Fruit fly (Drosophila melanogaster) whole organism, embryonic: ENCODE data around the gene Gr64b.

Experiments used
- Aef1 ChIP-seq: fragments of 200-800 bp; sonication (Bioruptor generic); IDR thresholded peaks from 3 replicates; pipeline ENCODE4 v1.3.6; 2022; ENCODE audit warnings: missing biosample characterization, missing genetic modification characterization
- Bdp1 ChIP-seq: fragments of 200-800 bp; sonication (Bioruptor generic); optimal IDR thresholded peaks from 3 replicates; lab custom pipeline; 2016; ENCODE audit warnings: missing biosample characterization, missing genetic modification characterization
- CG10431 ChIP-seq: fragments of 200-800 bp; sonication (Bioruptor generic); optimal IDR thresholded peaks from 3 replicates; lab custom pipeline; 2018; ENCODE audit warnings: missing biosample characterization, mild to moderate bottlenecking, missing genetic modification characterization
- CG11085 ChIP-seq: fragments of 200-800 bp; sonication (Bioruptor generic); IDR thresholded peaks from 2 replicates; pipeline ENCODE4 v1.3.6; 2022; ENCODE audit warnings: missing biosample characterization, missing genetic modification characterization
- CG11723 ChIP-seq: fragments of 200-800 bp; sonication (Bioruptor generic); optimal IDR thresholded peaks from 2 replicates; lab custom pipeline; 2017; ENCODE audit warnings: missing biosample characterization, mild to moderate bottlenecking, missing genetic modification characterization
- CG13624 ChIP-seq: fragments of 200-800 bp; sonication (Bioruptor generic); optimal IDR thresholded peaks from 2 replicates; lab custom pipeline; 2016; ENCODE audit warnings: missing biosample characterization, missing genetic modification characterization
- CG14441 ChIP-seq: fragments of 200-800 bp; sonication (Bioruptor generic); IDR thresholded peaks from 2 replicates; pipeline ENCODE4 v1.3.6; 2022; ENCODE audit warnings: missing biosample characterization, missing genetic modification characterization
- CG1603 ChIP-seq: fragments of 200-800 bp; sonication (Bioruptor generic); optimal IDR thresholded peaks from 2 replicates; lab custom pipeline; 2019; ENCODE audit warnings: missing biosample characterization, mild to moderate bottlenecking, missing genetic modification characterization, moderate library complexity
- CG17361 ChIP-seq: fragments of 200-800 bp; sonication (Bioruptor generic); IDR thresholded peaks from 3 replicates; pipeline ENCODE4 v1.3.6; 2022; ENCODE audit warnings: missing biosample characterization, missing genetic modification characterization
- CG17385 ChIP-seq: fragments of 200-800 bp; sonication (Bioruptor generic); optimal IDR thresholded peaks from 3 replicates; lab custom pipeline; 2018; ENCODE audit warnings: missing biosample characterization, mild to moderate bottlenecking, missing genetic modification characterization
- CG17612 ChIP-seq: fragments of 200-800 bp; sonication (Bioruptor generic); IDR thresholded peaks from 2 replicates; pipeline ENCODE4 v1.3.6; 2022; ENCODE audit warnings: missing biosample characterization, missing genetic modification characterization
- CG31441 ChIP-seq: fragments of 200-800 bp; sonication (Bioruptor generic); IDR thresholded peaks from 2 replicates; pipeline ENCODE4 v1.3.6; 2022; ENCODE audit warnings: missing biosample characterization, missing genetic modification characterization
- CG34376 ChIP-seq: fragments of 200-800 bp; sonication (Bioruptor generic); optimal IDR thresholded peaks from 2 replicates; lab custom pipeline; 2018; ENCODE audit warnings: missing biosample characterization, mild to moderate bottlenecking, missing genetic modification characterization
- CG5953 ChIP-seq: fragments of 200-800 bp; sonication (Bioruptor generic); IDR thresholded peaks from 2 replicates; pipeline ENCODE4 v1.3.6; 2022; ENCODE audit warnings: missing biosample characterization, missing genetic modification characterization
- CG6654 ChIP-seq: fragments of 200-800 bp; sonication (Bioruptor generic); optimal IDR thresholded peaks from 2 replicates; lab custom pipeline; 2017; ENCODE audit warnings: missing biosample characterization, mild to moderate bottlenecking, missing genetic modification characterization
- CG7745 ChIP-seq: fragments of 200-800 bp; sonication (Bioruptor generic); optimal IDR thresholded peaks from 2 replicates; lab custom pipeline; 2018; ENCODE audit warnings: missing biosample characterization, mild to moderate bottlenecking, missing genetic modification characterization, moderate library complexity
- CoRest ChIP-seq: fragments of 200-800 bp; sonication (Bioruptor generic); optimal IDR thresholded peaks from 3 replicates; lab custom pipeline; 2018; ENCODE audit warnings: missing biosample characterization, mild to moderate bottlenecking, missing genetic modification characterization, moderate library complexity
- E2f2 ChIP-seq: fragments of 200-800 bp; sonication (Bioruptor generic); IDR thresholded peaks from 2 replicates; pipeline ENCODE4 v1.3.6; 2022; ENCODE audit warnings: missing biosample characterization, missing genetic modification characterization
- Ets65A ChIP-seq: fragments of 200-800 bp; sonication (Bioruptor generic); peaks from one replicate; lab custom pipeline; 2016; ENCODE audit warnings: missing biosample characterization, missing genetic modification characterization
- GATAe ChIP-seq: fragments of 200-800 bp; sonication (Bioruptor generic); conservative IDR thresholded peaks from 2 replicates; pipeline ENCODE4 v1.3.6; 2022; ENCODE audit warnings: missing biosample characterization, missing genetic modification characterization
- HLH4C ChIP-seq: fragments of 200-800 bp; sonication (Bioruptor generic); IDR thresholded peaks from 3 replicates; pipeline ENCODE4 v1.3.6; 2022; ENCODE audit warnings: missing biosample characterization, missing genetic modification characterization; ENCODE audit not compliant: partially characterized antibody
- Hr3 ChIP-seq: fragments of 200-800 bp; sonication (Bioruptor generic); optimal IDR thresholded peaks from 3 replicates; lab custom pipeline; 2016; ENCODE audit warnings: missing biosample characterization, missing genetic modification characterization
- MESR4 ChIP-seq: fragments of 200-800 bp; sonication (Bioruptor generic); optimal IDR thresholded peaks from 2 replicates; lab custom pipeline; 2018; ENCODE audit warnings: missing biosample characterization, mild to moderate bottlenecking, missing genetic modification characterization, moderate library complexity
- Neu2 ChIP-seq: fragments of 200-800 bp; sonication (Bioruptor generic); optimal IDR thresholded peaks from 3 replicates; lab custom pipeline; 2016; ENCODE audit warnings: missing biosample characterization, missing genetic modification characterization, borderline replicate concordance
- NfI ChIP-seq: fragments of 200-800 bp; sonication (Bioruptor generic); optimal IDR thresholded peaks from 3 replicates; lab custom pipeline; 2018; ENCODE audit warnings: missing biosample characterization, mild to moderate bottlenecking, missing genetic modification characterization, moderate library complexity
- Oaz ChIP-seq: fragments of 200-800 bp; sonication (Bioruptor generic); IDR thresholded peaks from 2 replicates; pipeline ENCODE4 v1.3.6; 2022; ENCODE audit warnings: missing biosample characterization, missing genetic modification characterization
- Rx ChIP-seq: fragments of 200-800 bp; sonication (Bioruptor generic); IDR thresholded peaks from 2 replicates; pipeline ENCODE4 v1.3.6; 2022; ENCODE audit warnings: missing biosample characterization, missing genetic modification characterization
- Sox100B ChIP-seq: fragments of 200-800 bp; sonication (Bioruptor generic); optimal IDR thresholded peaks from 3 replicates; lab custom pipeline; 2018; ENCODE audit warnings: missing biosample characterization, mild to moderate bottlenecking, missing genetic modification characterization
- Xrp1 ChIP-seq: fragments of 200-800 bp; sonication (Bioruptor generic); IDR thresholded peaks from 2 replicates; pipeline ENCODE4 v1.3.6; 2022; ENCODE audit warnings: missing biosample characterization, missing genetic modification characterization
- abd-A ChIP-seq: fragments of 200-800 bp; sonication (Bioruptor generic); optimal IDR thresholded peaks from 3 replicates; lab custom pipeline; 2019; ENCODE audit warnings: missing biosample characterization, mild to moderate bottlenecking, missing genetic modification characterization, moderate library complexity
- al ChIP-seq: fragments of 200-800 bp; sonication (Bioruptor generic); IDR thresholded peaks from 2 replicates; pipeline ENCODE4 v1.3.6; 2022; ENCODE audit warnings: missing biosample characterization, missing genetic modification characterization
- ap ChIP-seq: fragments of 200-800 bp; sonication (Bioruptor generic); IDR thresholded peaks from 2 replicates; pipeline ENCODE4 v1.3.6; 2022; ENCODE audit warnings: missing biosample characterization, missing genetic modification characterization
- ase ChIP-seq: fragments of 200-800 bp; sonication (Bioruptor generic); IDR thresholded peaks from 3 replicates; pipeline ENCODE4 v1.3.6; 2022; ENCODE audit warnings: missing biosample characterization, missing genetic modification characterization
- cas ChIP-seq: fragments of 200-800 bp; sonication (Bioruptor generic); IDR thresholded peaks from 2 replicates; pipeline ENCODE4 v1.3.6; 2022; ENCODE audit warnings: missing biosample characterization, missing genetic modification characterization
- caup ChIP-seq: fragments of 200-800 bp; sonication (Bioruptor generic); optimal IDR thresholded peaks from 3 replicates; lab custom pipeline; 2017; ENCODE audit warnings: missing biosample characterization, mild to moderate bottlenecking, missing genetic modification characterization, moderate library complexity; ENCODE audit not compliant: severe bottlenecking
- crol ChIP-seq: fragments of 200-800 bp; sonication (Bioruptor generic); IDR thresholded peaks from 2 replicates; pipeline ENCODE4 v1.3.6; 2022; ENCODE audit warnings: missing biosample characterization, missing genetic modification characterization
- dan ChIP-seq: fragments of 200-800 bp; sonication (Bioruptor generic); IDR thresholded peaks from 2 replicates; pipeline ENCODE4 v1.3.6; 2022; ENCODE audit warnings: missing biosample characterization, missing genetic modification characterization
- dati ChIP-seq: fragments of 200-800 bp; sonication (Bioruptor generic); IDR thresholded peaks from 2 replicates; pipeline ENCODE4 v1.3.6; 2022; ENCODE audit warnings: missing biosample characterization, missing genetic modification characterization
- dmrt99B ChIP-seq: fragments of 200-800 bp; sonication (Bioruptor generic); optimal IDR thresholded peaks from 2 replicates; lab custom pipeline; 2018; ENCODE audit warnings: missing biosample characterization, mild to moderate bottlenecking, missing genetic modification characterization, moderate library complexity
- dpn ChIP-seq, 2 experiments: fragments of 200-800 bp; sonication (Bioruptor generic); optimal IDR thresholded peaks; 3 replicates each; lab custom pipeline; 2016; ENCODE audit warnings: missing biosample characterization in 2 of 2, missing genetic modification characterization in 2 of 2
- hb ChIP-seq: fragments of 200-800 bp; sonication (Bioruptor generic); IDR thresholded peaks from 3 replicates; pipeline ENCODE4 v1.3.6; 2022; ENCODE audit warnings: missing biosample characterization, missing genetic modification characterization; ENCODE audit not compliant: partially characterized antibody
- knrl ChIP-seq: fragments of 200-800 bp; sonication (Bioruptor generic); IDR thresholded peaks from 3 replicates; pipeline ENCODE4 v1.3.6; 2022; ENCODE audit warnings: missing biosample characterization, missing genetic modification characterization; ENCODE audit not compliant: partially characterized antibody
- lab ChIP-seq: fragments of 200-800 bp; sonication (Bioruptor generic); optimal IDR thresholded peaks from 3 replicates; lab custom pipeline; 2017; ENCODE audit warnings: missing biosample characterization, missing genetic modification characterization, mild to moderate bottlenecking, moderate library complexity, missing genetic modification reagents
- lola ChIP-seq, 3 experiments: fragments of >200 bp in 2 of 3; fragments of 200-800 bp in 1 of 3; sonication (Bioruptor generic) in 1 of 3; optimal IDR thresholded peaks; 2 replicates each; lab custom pipeline; 2017 to 2019; ENCODE audit warnings: missing biosample characterization in 3 of 3, missing genetic modification characterization in 3 of 3, mild to moderate bottlenecking in 1 of 3, moderate library complexity in 1 of 3
- mirr ChIP-seq: fragments of 200-800 bp; sonication (Bioruptor generic); optimal IDR thresholded peaks from 3 replicates; lab custom pipeline; 2018; ENCODE audit warnings: missing biosample characterization, mild to moderate bottlenecking, missing genetic modification characterization
- mld ChIP-seq: fragments of 200-800 bp; sonication (Bioruptor generic); IDR thresholded peaks from 3 replicates; pipeline ENCODE4 v1.3.6; 2022; ENCODE audit warnings: missing biosample characterization, missing genetic modification characterization; ENCODE audit not compliant: partially characterized antibody
- peb ChIP-seq: fragments of 200-800 bp; sonication (Bioruptor generic); IDR thresholded peaks from 2 replicates; pipeline ENCODE4 v1.3.6; 2022; ENCODE audit warnings: missing biosample characterization, missing genetic modification characterization
- sd ChIP-seq: fragments of 200-800 bp; sonication (Bioruptor generic); optimal IDR thresholded peaks from 3 replicates; lab custom pipeline; 2018; ENCODE audit warnings: missing biosample characterization, mild to moderate bottlenecking, missing genetic modification characterization, moderate library complexity
- stwl ChIP-seq: fragments of 200-800 bp; sonication (Bioruptor generic); optimal IDR thresholded peaks from 3 replicates; lab custom pipeline; 2018; ENCODE audit warnings: missing biosample characterization, mild to moderate bottlenecking, missing genetic modification characterization, moderate library complexity
- tup ChIP-seq: fragments of 200-800 bp; sonication (Bioruptor generic); optimal IDR thresholded peaks from 2 replicates; lab custom pipeline; 2016; ENCODE audit warnings: missing biosample characterization, mild to moderate bottlenecking, missing genetic modification characterization, moderate library complexity
- zfh1 ChIP-seq: fragments of 200-800 bp; sonication (Bioruptor generic); IDR thresholded peaks from 3 replicates; pipeline ENCODE4 v1.3.6; 2022; ENCODE audit warnings: missing biosample characterization, missing genetic modification characterization

The Gr64b gene

dm6 chr3L:4070996-4071379 is 42.6 kb downstream of the Gr64b start (continued):
- no peak for TF ChIP-seq MESR4 (GFP tag; lab: Kevin White, UChicago)
- TF ChIP-seq CG5953 (GFP tag; lab: Robert Waterston, UW) = peak; percentile 72; the same call in 1 of the 2 replicates
- peak in 1 of 2 experiments; percentile 50 for TF ChIP-seq dpn (GFP tag; optimal IDR thresholded peaks at IDR 0.05; lab: Kevin White, UChicago)
- TF ChIP-seq ase (GFP tag; lab: Robert Waterston, UW) = peak; percentile 78
- TF ChIP-seq CG31441 (GFP tag; lab: Robert Waterston, UW) = peak; percentile 38; the same call in 1 of the 2 replicates
- TF ChIP-seq CG11723 (GFP tag; lab: Kevin White, UChicago) = no peak
- no peak for TF ChIP-seq CG10431 (GFP tag; lab: Kevin White, UChicago)
- TF ChIP-seq Neu2 (GFP tag; lab: Kevin White, UChicago) = no peak
- TF ChIP-seq stwl (tag; lab: Kevin White, UChicago) = no peak
- no peak for TF ChIP-seq CG11085
- no peak for TF ChIP-seq E2f2 (GFP tag; lab: Robert Waterston, UW)
- TF ChIP-seq dati (GFP tag; lab: Robert Waterston, UW) = peak; percentile 58; the same call in 1 of the 2 replicates
- TF ChIP-seq cas (GFP tag; lab: Robert Waterston, UW) = no peak
- peak; percentile 33 for TF ChIP-seq tup
- TF ChIP-seq Rx (GFP tag; lab: Robert Waterston, UW) = peak; percentile 68
- no peak for TF ChIP-seq Bdp1
- peak; percentile 5 for TF ChIP-seq CG17385 (GFP tag; lab: Kevin White, UChicago)
- no peak for TF ChIP-seq dmrt99B
- TF ChIP-seq knrl (GFP tag; lab: Robert Waterston, UW) = no peak
- peak; percentile 55 for TF ChIP-seq lab (GFP tag; lab: Kevin White, UChicago)
- peak; percentile 62 for TF ChIP-seq caup (GFP tag; lab: Kevin White, UChicago)
- peak; percentile 46; the same call in 1 of the 2 replicates for TF ChIP-seq al (GFP tag; lab: Robert Waterston, UW)
- peak; percentile 90 for TF ChIP-seq CG1603
- TF ChIP-seq Sox100B (GFP tag; lab: Kevin White, UChicago) = no peak
- peak; percentile 68 for TF ChIP-seq crol (GFP tag; lab: Robert Waterston, UW)
- TF ChIP-seq CG13624 = no peak
- peak; percentile 78 for TF ChIP-seq Xrp1 (GFP tag; lab: Robert Waterston, UW)
- TF ChIP-seq CG14441 = peak; percentile 66
- no peak for TF ChIP-seq abd-A (tag; lab: Kevin White, UChicago)
- TF ChIP-seq CG34376 (GFP tag; lab: Kevin White, UChicago) = no peak
- TF ChIP-seq hb (GFP tag; lab: Robert Waterston, UW) = no peak
- no peak for TF ChIP-seq HLH4C
- TF ChIP-seq lola (GFP tag; optimal IDR thresholded peaks at IDR 0.05; lab: Kevin White, UChicago) = no peak
- TF ChIP-seq NfI = peak; percentile 75
- TF ChIP-seq CG7745 (tag; lab: Kevin White, UChicago) = no peak
- no peak for TF ChIP-seq sd (tag; lab: Kevin White, UChicago)
- TF ChIP-seq dan (GFP tag; lab: Robert Waterston, UW) = no peak
- no peak for TF ChIP-seq GATAe (GFP tag; lab: Robert Waterston, UW)
- TF ChIP-seq CG17612 (GFP tag; lab: Robert Waterston, UW) = peak; percentile 52
- TF ChIP-seq zfh1 = peak; percentile 87
- TF ChIP-seq CoRest (tag; lab: Kevin White, UChicago) = no peak
- no peak for TF ChIP-seq Oaz
- TF ChIP-seq peb (GFP tag; lab: Robert Waterston, UW) = peak; percentile 38; the same call in 1 of the 2 replicates
- no peak for TF ChIP-seq Ets65A (GFP tag; lab: Kevin White, UChicago)
- peak; percentile 69 for TF ChIP-seq Aef1 (GFP tag; lab: Robert Waterston, UW)
- no peak for TF ChIP-seq mld (GFP tag; lab: Robert Waterston, UW)
- peak; percentile 76 for TF ChIP-seq ap (GFP tag; lab: Robert Waterston, UW)
- TF ChIP-seq Hr3 (GFP tag; lab: Kevin White, UChicago) = no peak
- no peak for TF ChIP-seq mirr (GFP tag; lab: Kevin White, UChicago)
- TF ChIP-seq CG6654 (GFP tag; lab: Kevin White, UChicago) = peak; percentile 26
- TF ChIP-seq CG17361 (GFP tag; lab: Robert Waterston, UW) = peak; percentile 34; the same call in 1 of the 3 replicates
